Worm (Caenorhabditis elegans): ENCODE data around the gene H40L08.2.

H40L08.2 gene

DNA sequence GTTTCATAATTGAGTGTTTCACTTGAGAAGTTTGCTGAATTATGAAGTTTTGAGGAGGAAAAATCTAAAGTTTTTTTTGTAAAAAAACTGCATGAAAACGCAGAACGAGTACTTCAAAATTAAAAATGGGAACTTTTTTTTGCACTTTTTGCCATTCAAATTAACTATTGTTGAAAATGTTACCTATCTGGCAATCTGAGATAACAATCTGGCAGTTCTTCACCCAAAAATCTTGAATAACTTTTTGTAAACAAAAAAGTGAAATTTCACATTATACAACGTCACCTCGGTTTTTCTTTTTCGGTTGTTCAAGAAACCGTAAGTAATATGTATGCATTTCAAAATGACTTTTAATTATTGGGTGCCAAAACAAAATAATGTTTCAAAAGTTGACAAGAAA is 35.0 kb downstream of the H40L08.2 start:
- TF ChIP-seq ceh-13 (GFP tag; optimal IDR thresholded peaks at IDR 0.05) (no peak), ama-1 (optimal IDR thresholded peaks at IDR 0.05) (no peak), hmg-4 (GFP tag; optimal IDR thresholded peaks at IDR 0.05) (no peak), tra-4 (tag; optimal IDR thresholded peaks at IDR 0.05) (no peak), aly-1 (tag; optimal IDR thresholded peaks at IDR 0.05) (no peak), scrt-1 (GFP tag; IDR thresholded peaks at IDR 0.05) (no peak), hnd-1 (tag; optimal IDR thresholded peaks at IDR 0.05) (no peak), tbx-11 (GFP tag; IDR thresholded peaks at IDR 0.05) (no peak), F13C5.2 (tag; optimal IDR thresholded peaks at IDR 0.05) (no peak), ceh-36 (tag; optimal IDR thresholded peaks at IDR 0.05) (no peak), tbx-37 (GFP tag; conservative IDR thresholded peaks at IDR 0.05) (no peak), flt-1 (GFP tag; IDR thresholded peaks at IDR 0.05) (no peak), sea-1 (GFP tag; conservative IDR thresholded peaks at IDR 0.05) (no peak), hmbx-1 (tag; optimal IDR thresholded peaks at IDR 0.05) (no peak)

DNA sequence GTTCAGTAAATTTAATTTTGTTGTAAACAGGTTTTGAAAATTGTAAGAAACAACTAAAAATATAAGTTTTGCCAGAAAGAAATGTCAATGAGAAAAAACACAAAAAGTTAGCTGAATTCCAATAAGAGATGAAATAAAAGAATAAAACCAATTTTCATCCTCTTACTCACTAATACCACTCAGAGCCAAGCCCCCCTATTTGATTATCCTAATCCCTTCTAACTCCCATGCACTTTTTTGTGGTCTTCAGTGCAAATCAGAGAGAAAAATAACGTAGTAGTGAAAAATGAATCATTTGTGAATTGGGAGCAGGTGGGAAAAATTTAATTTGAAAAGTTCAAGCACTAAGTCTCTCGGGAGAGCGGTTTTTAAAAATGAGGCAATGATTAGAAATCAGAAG is 36.2 kb downstream of the H40L08.2 start:
- TF ChIP-seq hmg-4 (GFP tag; optimal IDR thresholded peaks at IDR 0.05) (no peak), ceh-36 (tag; optimal IDR thresholded peaks at IDR 0.05) (peak; percentile 1)

DNA sequence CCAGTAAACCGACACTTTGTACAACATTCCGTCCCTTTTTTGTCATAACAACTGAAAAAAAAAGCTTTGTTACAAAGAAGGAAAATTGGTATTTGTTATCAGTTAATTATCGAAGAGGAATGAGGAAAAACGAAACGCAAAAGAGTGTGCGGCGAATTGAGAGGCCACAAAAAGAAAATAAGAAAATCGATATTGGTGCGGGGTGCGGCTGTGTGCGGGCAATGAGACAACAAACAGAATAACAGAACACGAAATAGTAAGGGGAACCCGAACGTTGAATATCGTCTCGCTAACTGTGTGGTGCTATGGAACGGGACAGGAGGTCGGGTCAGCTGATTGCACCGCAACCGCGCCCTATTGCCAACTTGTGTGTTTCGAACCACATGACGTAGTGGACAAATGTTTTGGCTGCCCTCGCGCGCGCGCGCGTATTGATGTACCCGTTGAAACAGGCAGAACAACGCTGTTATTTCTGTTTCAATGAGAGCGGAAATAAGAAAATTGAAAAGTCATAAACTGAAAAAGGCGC is 36.9 kb downstream of the H40L08.2 start, which contains the start of gene C18B12.4:
C18B12.4 (minus strand) TSS at position 51 of the 529 bp plus-strand sequence.
- TF ChIP-seq B0310.2 (tag; optimal IDR thresholded peaks at IDR 0.05) (no peak), aly-1 (tag; optimal IDR thresholded peaks at IDR 0.05) (no peak), scrt-1 (GFP tag; IDR thresholded peaks at IDR 0.05) (0 out of 2 replicates have a peak, but pooled peaks have one; percentile 30), hmg-4 (GFP tag; optimal IDR thresholded peaks at IDR 0.05) (peak; percentile 79), tra-4 (tag; optimal IDR thresholded peaks at IDR 0.05) (no peak), ceh-36 (tag; optimal IDR thresholded peaks at IDR 0.05) (no peak), hmbx-1 (tag; optimal IDR thresholded peaks at IDR 0.05) (no peak), ama-1 (optimal IDR thresholded peaks at IDR 0.05) (no peak), flt-1 (GFP tag; IDR thresholded peaks at IDR 0.05) (0 out of 2 replicates have a peak, but pooled peaks have one; percentile 27), sea-1 (GFP tag; conservative IDR thresholded peaks at IDR 0.05) (no peak), tbx-37 (GFP tag; conservative IDR thresholded peaks at IDR 0.05) (no peak), pes-1 (GFP tag; IDR thresholded peaks at IDR 0.05) (no peak), F13C5.2 (tag; optimal IDR thresholded peaks at IDR 0.05) (peak; percentile 55), ceh-13 (GFP tag; optimal IDR thresholded peaks at IDR 0.05) (no peak), hnd-1 (tag; optimal IDR thresholded peaks at IDR 0.05) (no peak), tbx-11 (GFP tag; IDR thresholded peaks at IDR 0.05) (no peak), ets-7 (tag; optimal IDR thresholded peaks at IDR 0.05) (no peak)

DNA sequence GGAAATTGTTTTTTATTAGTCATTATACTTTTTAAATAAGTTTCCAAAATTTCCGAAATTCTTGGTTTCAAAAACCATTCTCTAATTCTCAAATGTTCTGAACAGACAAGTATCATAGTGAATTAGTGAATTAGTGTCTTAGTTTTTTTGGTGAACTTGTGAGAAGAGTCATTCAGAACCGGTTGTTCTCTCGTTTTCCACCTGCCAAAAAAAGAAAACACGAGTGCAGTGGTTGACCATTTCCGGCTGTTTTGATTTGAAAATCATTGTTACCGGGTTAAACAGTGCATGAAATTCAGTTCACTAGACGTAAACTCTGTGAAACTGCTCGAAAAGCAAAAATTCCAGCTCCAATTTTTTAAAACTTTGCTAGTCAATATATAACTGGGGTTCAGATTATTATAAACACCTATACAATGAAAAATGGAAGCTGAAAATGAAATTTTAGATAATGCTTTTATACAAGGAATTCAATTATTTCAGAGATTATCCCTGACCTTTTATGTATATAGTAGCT is 37.8 kb downstream of the H40L08.2 start:
- TF ChIP-seq ceh-13 (GFP tag; optimal IDR thresholded peaks at IDR 0.05) (no peak), hmg-4 (GFP tag; optimal IDR thresholded peaks at IDR 0.05) (no peak), aly-1 (tag; optimal IDR thresholded peaks at IDR 0.05) (no peak), tbx-11 (GFP tag; IDR thresholded peaks at IDR 0.05) (no peak), sea-1 (GFP tag; conservative IDR thresholded peaks at IDR 0.05) (no peak), hmbx-1 (tag; optimal IDR thresholded peaks at IDR 0.05) (no peak), ets-7 (tag; optimal IDR thresholded peaks at IDR 0.05) (no peak), ceh-36 (tag; optimal IDR thresholded peaks at IDR 0.05) (no peak), tra-4 (tag; optimal IDR thresholded peaks at IDR 0.05) (no peak), tbx-37 (GFP tag; conservative IDR thresholded peaks at IDR 0.05) (no peak), F13C5.2 (tag; optimal IDR thresholded peaks at IDR 0.05) (no peak), scrt-1 (GFP tag; IDR thresholded peaks at IDR 0.05) (no peak), flt-1 (GFP tag; IDR thresholded peaks at IDR 0.05) (no peak), ama-1 (optimal IDR thresholded peaks at IDR 0.05) (no peak), pes-1 (GFP tag; IDR thresholded peaks at IDR 0.05) (no peak)

DNA sequence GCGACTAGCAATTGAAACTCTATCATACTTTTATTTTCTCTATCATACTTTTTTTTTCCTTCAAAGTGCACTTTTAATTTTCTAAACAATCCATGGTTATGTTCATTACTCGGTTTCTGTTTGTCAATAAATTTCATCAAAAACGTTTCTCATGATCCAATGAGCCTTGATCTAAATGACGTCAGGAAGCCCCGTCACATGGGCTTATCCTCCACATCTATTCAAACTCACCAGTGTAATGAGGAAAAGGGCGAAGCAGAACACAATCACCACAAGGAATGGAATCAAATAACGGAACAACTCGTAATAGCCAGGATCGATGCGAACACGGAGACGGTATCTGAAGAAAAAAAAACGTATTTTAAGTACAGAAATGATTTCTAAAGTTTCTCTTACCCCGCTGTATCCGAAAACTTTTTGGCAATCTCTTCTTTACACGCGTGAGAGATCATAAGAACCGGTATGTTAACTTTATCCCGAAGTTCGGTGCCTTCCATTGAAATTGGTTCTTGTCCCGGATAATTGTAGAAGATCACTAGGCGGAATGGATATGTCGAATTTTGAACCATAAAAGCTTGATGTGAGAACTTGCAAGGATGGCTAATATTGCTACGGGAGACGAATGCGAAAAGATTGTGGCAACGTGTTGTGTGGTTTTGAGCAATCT is 38.4 kb downstream of the H40L08.2 start:
- TF ChIP-seq aly-1 (tag; optimal IDR thresholded peaks at IDR 0.05): no peak
- no peak for TF ChIP-seq flt-1 (GFP tag; IDR thresholded peaks at IDR 0.05)

DNA sequence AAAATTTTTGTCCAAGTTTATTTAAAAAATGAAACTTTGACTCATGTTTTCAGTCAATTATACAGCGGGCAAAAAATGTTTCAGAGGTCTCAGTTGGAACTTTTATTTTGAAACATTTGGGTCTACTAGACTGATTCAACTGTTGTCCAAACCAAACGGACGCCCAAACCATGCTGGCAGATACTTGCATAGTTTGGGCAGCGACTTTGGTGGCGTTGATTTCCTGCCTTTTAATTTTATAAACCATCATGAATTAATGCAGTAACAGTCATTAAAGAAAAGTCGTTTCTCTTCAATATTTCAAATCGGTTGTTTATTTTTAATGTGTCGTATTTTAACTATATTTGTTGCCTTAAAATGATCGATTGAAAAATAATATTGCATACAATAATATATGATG is 41.3 kb downstream of the H40L08.2 start:
- TF ChIP-seq pes-1 (GFP tag; IDR thresholded peaks at IDR 0.05): no peak
- TF ChIP-seq scrt-1 (GFP tag; IDR thresholded peaks at IDR 0.05): no peak
- no peak for TF ChIP-seq F13C5.2 (tag; optimal IDR thresholded peaks at IDR 0.05)
- no peak for TF ChIP-seq tbx-11 (GFP tag; IDR thresholded peaks at IDR 0.05)
- no peak for TF ChIP-seq hnd-1 (tag; optimal IDR thresholded peaks at IDR 0.05)
- no peak for TF ChIP-seq sea-1 (GFP tag; conservative IDR thresholded peaks at IDR 0.05)
- TF ChIP-seq ets-7 (tag; optimal IDR thresholded peaks at IDR 0.05): no peak
- TF ChIP-seq ceh-13 (GFP tag; optimal IDR thresholded peaks at IDR 0.05): no peak
- TF ChIP-seq ceh-36 (tag; optimal IDR thresholded peaks at IDR 0.05): no peak
- no peak for TF ChIP-seq tra-4 (tag; optimal IDR thresholded peaks at IDR 0.05)
- no peak for TF ChIP-seq aly-1 (tag; optimal IDR thresholded peaks at IDR 0.05)
- no peak for TF ChIP-seq tbx-37 (GFP tag; conservative IDR thresholded peaks at IDR 0.05)

DNA sequence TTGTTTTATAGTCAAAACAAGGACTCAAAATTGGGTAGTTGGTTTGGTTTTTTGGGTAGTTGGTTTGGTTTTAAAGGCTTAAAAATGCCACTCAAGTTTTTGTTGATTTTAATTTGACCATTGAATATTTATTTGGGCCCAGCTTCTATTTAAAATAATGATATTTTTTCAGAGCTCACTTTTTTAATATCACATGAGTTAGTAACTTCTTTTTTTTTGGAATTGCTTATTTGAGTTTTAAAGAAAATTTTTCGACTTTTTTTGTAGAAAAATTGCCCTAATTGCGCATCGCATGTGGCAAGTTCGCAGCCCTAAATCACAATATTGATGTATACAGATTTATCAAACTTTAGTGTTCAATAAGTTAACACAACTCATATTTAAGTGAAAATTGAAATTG is 41.8 kb downstream of the H40L08.2 start:
- TF ChIP-seq flt-1 (GFP tag; IDR thresholded peaks at IDR 0.05): no peak
- TF ChIP-seq hnd-1 (tag; optimal IDR thresholded peaks at IDR 0.05): no peak
- TF ChIP-seq pes-1 (GFP tag; IDR thresholded peaks at IDR 0.05): no peak
- no peak for TF ChIP-seq hmg-4 (GFP tag; optimal IDR thresholded peaks at IDR 0.05)
- TF ChIP-seq tra-4 (tag; optimal IDR thresholded peaks at IDR 0.05): no peak
- TF ChIP-seq aly-1 (tag; optimal IDR thresholded peaks at IDR 0.05): no peak
- TF ChIP-seq tbx-11 (GFP tag; IDR thresholded peaks at IDR 0.05): no peak
- TF ChIP-seq ceh-36 (tag; optimal IDR thresholded peaks at IDR 0.05): no peak
- TF ChIP-seq ceh-13 (GFP tag; optimal IDR thresholded peaks at IDR 0.05): no peak
